Fruit fly (Drosophila melanogaster): ENCODE measurements around the gene CG14450.

- TF ChIP-seq Myc (optimal IDR thresholded peaks at IDR 0.05) (no peak), ey (GFP tag; optimal IDR thresholded peaks at IDR 0.05) (no peak), usp (GFP tag; optimal IDR thresholded peaks at IDR 0.05) (no peak), OdsH (GFP tag; optimal IDR thresholded peaks at IDR 0.05) (no peak), dsf (GFP tag; optimal IDR thresholded peaks at IDR 0.05; ENCODE audit: borderline replicate concordance) (no peak)
These were observed 40.6 kb downstream of the CG14450 start, which contains the start of the genes CG14455 and CG14456 for dm6 chr3L:22686987-22687386.
